Worm (Caenorhabditis elegans) whole organism, L2 larva: Measurements from ENCODE around the gene T10B10.4.

ENCODE experiments used
- C34F6.9 ChIP-seq: fragments of 150-350 bp; optimal IDR thresholded peaks from 2 replicates; lab custom pipeline; 2014; ENCODE audit warnings: missing biosample characterization, missing genetic modification characterization
- F13H6.1 ChIP-seq: sonication (generic microtip); optimal IDR thresholded peaks from 2 replicates; lab custom pipeline; 2016; ENCODE audit warnings: missing genetic modification characterization, missing compliant biosample characterization
- Y55F3AM.14 ChIP-seq: fragments of 200-800 bp; sonication (Bioruptor generic); optimal IDR thresholded peaks from 2 replicates; lab custom pipeline; 2018; ENCODE audit warnings: mild to moderate bottlenecking, missing genetic modification characterization, missing compliant biosample characterization
- ZK546.5 ChIP-seq: sonication (generic microtip); optimal IDR thresholded peaks from 2 replicates; lab custom pipeline; 2017; ENCODE audit warnings: missing biosample characterization, missing genetic modification characterization
- ama-1 ChIP-seq: fragments of 150-350 bp; optimal IDR thresholded peaks from 2 replicates; lab custom pipeline; 2018; ENCODE audit warnings: inconsistent platforms
- blmp-1 ChIP-seq: sonication (generic microtip); optimal IDR thresholded peaks from 2 replicates; lab custom pipeline; 2017; ENCODE audit warnings: missing genetic modification characterization, mild to moderate bottlenecking, missing compliant biosample characterization, antibody characterized with exemption, moderate library complexity; ENCODE audit not compliant: insufficient read depth
- ceh-16 ChIP-seq: fragments of 150-350 bp; optimal IDR thresholded peaks from 2 replicates; lab custom pipeline; 2014; ENCODE audit warnings: missing biosample characterization, missing genetic modification characterization
- crh-2 ChIP-seq: sonication (generic microtip); optimal IDR thresholded peaks from 2 replicates; lab custom pipeline; 2017; ENCODE audit warnings: missing biosample characterization, missing genetic modification characterization
- dmd-4 ChIP-seq: sonication (generic microtip); optimal IDR thresholded peaks from 2 replicates; lab custom pipeline; 2017; ENCODE audit warnings: missing biosample characterization, missing genetic modification characterization
- elt-3 ChIP-seq: sonication (generic microtip); optimal IDR thresholded peaks from 2 replicates; lab custom pipeline; 2017; ENCODE audit warnings: missing biosample characterization, missing genetic modification characterization
- fos-1 ChIP-seq: fragments of 150-350 bp; optimal IDR thresholded peaks from 2 replicates; lab custom pipeline; 2014; ENCODE audit warnings: missing biosample characterization, missing genetic modification characterization
- lin-11 ChIP-seq: fragments of 150-350 bp; sonication (generic microtip); optimal IDR thresholded peaks from 2 replicates; lab custom pipeline; 2014; ENCODE audit warnings: missing biosample characterization, missing genetic modification characterization, inconsistent platforms, mixed read lengths
- lin-13 ChIP-seq: fragments of 150-350 bp; optimal IDR thresholded peaks from 2 replicates; lab custom pipeline; 2014; ENCODE audit warnings: missing biosample characterization, missing genetic modification reagents, missing genetic modification characterization
- mab-5 ChIP-seq: fragments of 150-350 bp; optimal IDR thresholded peaks from 2 replicates; lab custom pipeline; 2014; ENCODE audit warnings: missing biosample characterization, missing genetic modification characterization
- mbf-1 ChIP-seq: sonication (generic microtip); optimal IDR thresholded peaks from 2 replicates; lab custom pipeline; 2017; ENCODE audit warnings: missing biosample characterization, missing genetic modification characterization
- mdl-1 ChIP-seq, 2 experiments: fragments of 150-350 bp in 1 of 2; sonication (generic microtip) in 1 of 2; optimal IDR thresholded peaks; 2 replicates each; lab custom pipeline; 2017; ENCODE audit warnings: missing biosample characterization in 2 of 2, missing genetic modification characterization in 2 of 2
- nhr-10 ChIP-seq: sonication (generic microtip); optimal IDR thresholded peaks from 2 replicates; lab custom pipeline; 2017; ENCODE audit warnings: missing biosample characterization, missing genetic modification characterization
- nhr-11 ChIP-seq: fragments of 150-350 bp; optimal IDR thresholded peaks from 2 replicates; lab custom pipeline; 2014; ENCODE audit warnings: missing biosample characterization, missing genetic modification characterization
- nhr-12 ChIP-seq: fragments of 150-350 bp; optimal IDR thresholded peaks from 2 replicates; lab custom pipeline; 2014; ENCODE audit warnings: missing biosample characterization, missing genetic modification characterization
- nhr-129 ChIP-seq: fragments of 150-350 bp; optimal IDR thresholded peaks from 2 replicates; lab custom pipeline; 2014; ENCODE audit warnings: missing biosample characterization, missing genetic modification characterization
- nhr-21 ChIP-seq: fragments of 150-350 bp; optimal IDR thresholded peaks from 2 replicates; lab custom pipeline; 2014; ENCODE audit warnings: missing biosample characterization, missing genetic modification characterization
- nhr-23 ChIP-seq: fragments of 150-350 bp; optimal IDR thresholded peaks from 2 replicates; lab custom pipeline; 2014; ENCODE audit warnings: missing biosample characterization, missing genetic modification reagents, missing genetic modification characterization
- nhr-237 ChIP-seq: fragments of 150-350 bp; optimal IDR thresholded peaks from 2 replicates; lab custom pipeline; 2014; ENCODE audit warnings: missing biosample characterization, missing genetic modification characterization
- nhr-25 ChIP-seq: fragments of 150-350 bp; sonication (generic microtip); optimal IDR thresholded peaks from 3 replicates; lab custom pipeline; 2014; ENCODE audit warnings: missing biosample characterization, missing genetic modification characterization
- nhr-6 ChIP-seq: fragments of 150-350 bp; optimal IDR thresholded peaks from 2 replicates; lab custom pipeline; 2014; ENCODE audit warnings: missing biosample characterization, missing genetic modification characterization
- nhr-77 ChIP-seq: fragments of 150-350 bp; optimal IDR thresholded peaks from 2 replicates; lab custom pipeline; 2014; ENCODE audit warnings: missing biosample characterization, missing genetic modification characterization
- sem-4 ChIP-seq: fragments of 150-350 bp; optimal IDR thresholded peaks from 2 replicates; lab custom pipeline; 2014; ENCODE audit warnings: missing biosample characterization, missing genetic modification reagents, missing genetic modification characterization
- sma-3 ChIP-seq: sonication (generic microtip); optimal IDR thresholded peaks from 2 replicates; lab custom pipeline; 2016; ENCODE audit warnings: missing genetic modification reagents, missing genetic modification characterization, missing compliant biosample characterization
- unc-39 ChIP-seq: fragments of 150-350 bp; optimal IDR thresholded peaks from 2 replicates; lab custom pipeline; 2014; ENCODE audit warnings: missing biosample characterization, missing genetic modification characterization
- unc-55 ChIP-seq: fragments of 150-350 bp; sonication (generic microtip); optimal IDR thresholded peaks from 3 replicates; lab custom pipeline; 2014; ENCODE audit warnings: missing biosample characterization, missing genetic modification reagents, missing genetic modification characterization
- zag-1 ChIP-seq: fragments of 150-350 bp; optimal IDR thresholded peaks from 2 replicates; lab custom pipeline; 2014; ENCODE audit warnings: missing biosample characterization, missing genetic modification characterization
- ztf-11 ChIP-seq: sonication (generic microtip); optimal IDR thresholded peaks from 2 replicates; lab custom pipeline; 2017; ENCODE audit warnings: missing biosample characterization, missing genetic modification characterization
- ztf-4 ChIP-seq: fragments of 150-350 bp; optimal IDR thresholded peaks from 2 replicates; lab custom pipeline; 2014; ENCODE audit warnings: missing biosample characterization, missing genetic modification characterization

The T10B10.4 gene

ce11 chrX:15231800-15232199 lies 41.9 kb downstream of the T10B10.4 start:
- TF ChIP-seq blmp-1 (tag; lab: Kevin White, UChicago) (no peak), unc-55 (GFP tag; lab: Kevin White, UChicago) (peak; percentile 47), nhr-10 (no peak), nhr-12 (tag; lab: Kevin White, UChicago) (no peak)

ce11 chrX:15233684-15234083 lies 43.8 kb downstream of the T10B10.4 start:
- TF ChIP-seq nhr-129 (tag; lab: Kevin White, UChicago) (peak; percentile 23), dmd-4 (tag; lab: Kevin White, UChicago) (no peak)
- TF ChIP-seq, all 48 proteins: peak for 1

ce11 chrX:15236036-15236435 lies 46.1 kb downstream of the T10B10.4 start:
- TF ChIP-seq lin-13 (GFP tag; lab: Kevin White, UChicago) (no peak), unc-39 (tag; lab: Kevin White, UChicago) (no peak), dmd-4 (tag; lab: Kevin White, UChicago) (no peak), elt-3 (tag; lab: Kevin White, UChicago) (no peak), mbf-1 (tag; lab: Kevin White, UChicago) (no peak), sma-3 (GFP tag; lab: Kevin White, UChicago) (peak; percentile 35), sem-4 (tag; lab: Kevin White, UChicago) (no peak), zag-1 (tag; lab: Kevin White, UChicago) (no peak), mdl-1 (tag; optimal IDR thresholded peaks at IDR 0.05; lab: Kevin White, UChicago) (no peak), ZK546.5 (tag; lab: Kevin White, UChicago) (no peak), nhr-11 (tag; lab: Kevin White, UChicago) (no peak), fos-1 (tag; lab: Kevin White, UChicago) (peak; percentile 15), Y55F3AM.14 (GFP tag; lab: Kevin White, UChicago) (no peak), nhr-6 (tag; lab: Kevin White, UChicago) (no peak), ceh-16 (no peak), nhr-25 (tag; lab: Kevin White, UChicago) (no peak), crh-2 (tag; lab: Kevin White, UChicago) (no peak), nhr-23 (tag; lab: Kevin White, UChicago) (no peak), nhr-77 (tag; lab: Kevin White, UChicago) (no peak), F13H6.1 (tag; lab: Kevin White, UChicago) (no peak), nhr-21 (tag; lab: Kevin White, UChicago) (peak; percentile 43), ama-1 (no peak), nhr-129 (tag; lab: Kevin White, UChicago) (peak; percentile 20)
- TF ChIP-seq, all 48 proteins: peak for 4

- TF ChIP-seq mab-5 (tag; lab: Kevin White, UChicago) (no peak), ztf-4 (tag; lab: Kevin White, UChicago) (no peak), nhr-21 (tag; lab: Kevin White, UChicago) (no peak), fos-1 (tag; lab: Kevin White, UChicago) (no peak), ztf-11 (tag; lab: Kevin White, UChicago) (no peak), lin-13 (GFP tag; lab: Kevin White, UChicago) (no peak), nhr-10 (no peak), nhr-237 (no peak), ceh-16 (no peak), crh-2 (tag; lab: Kevin White, UChicago) (no peak), Y55F3AM.14 (GFP tag; lab: Kevin White, UChicago) (no peak), nhr-12 (tag; lab: Kevin White, UChicago) (no peak), unc-39 (tag; lab: Kevin White, UChicago) (no peak), C34F6.9 (no peak), nhr-129 (tag; lab: Kevin White, UChicago) (no peak), lin-11 (tag; lab: Kevin White, UChicago) (no peak), dmd-4 (tag; lab: Kevin White, UChicago) (no peak), ama-1 (no peak)
Observed at ce11 chrX:15241169-15241568, 51.2 kb downstream of the T10B10.4 start.
